Worm (Caenorhabditis elegans) whole organism, late embryonic: ENCODE results near the gene tag-131.

Experiments used
- C08G9.2 ChIP-seq: sonication (generic microtip); optimal IDR thresholded peaks from 2 replicates; lab custom pipeline; 2016; ENCODE audit warnings: mild to moderate bottlenecking, missing genetic modification characterization, moderate library complexity, missing compliant biosample characterization
- F13H6.1 ChIP-seq: sonication (generic microtip); optimal IDR thresholded peaks from 2 replicates; lab custom pipeline; 2016; ENCODE audit warnings: missing genetic modification characterization, missing compliant biosample characterization
- K02D7.2 ChIP-seq: sonication (generic microtip); optimal IDR thresholded peaks from 2 replicates; lab custom pipeline; 2017; ENCODE audit warnings: mild to moderate bottlenecking, missing genetic modification characterization, missing compliant biosample characterization
- K09A11.1 ChIP-seq: sonication (generic microtip); optimal IDR thresholded peaks from 2 replicates; lab custom pipeline; 2017; ENCODE audit warnings: antibody characterized with exemption, mild to moderate bottlenecking, missing genetic modification characterization, missing compliant biosample characterization; ENCODE audit not compliant: insufficient read depth
- Y22D7AL.16 ChIP-seq: sonication (generic microtip); optimal IDR thresholded peaks from 2 replicates; lab custom pipeline; 2016; ENCODE audit warnings: missing genetic modification characterization, missing compliant biosample characterization
- ceh-18 ChIP-seq: sonication (generic microtip); optimal IDR thresholded peaks from 2 replicates; lab custom pipeline; 2016; ENCODE audit warnings: missing genetic modification characterization, missing compliant biosample characterization
- ceh-22 ChIP-seq: sonication (generic microtip); optimal IDR thresholded peaks from 2 replicates; lab custom pipeline; 2017; ENCODE audit warnings: missing biosample characterization, missing genetic modification characterization
- ceh-24 ChIP-seq: sonication (generic microtip); optimal IDR thresholded peaks from 2 replicates; lab custom pipeline; 2016; ENCODE audit warnings: mild to moderate bottlenecking, missing genetic modification characterization, missing compliant biosample characterization
- ceh-30 ChIP-seq: fragments of 150-350 bp; optimal IDR thresholded peaks from 2 replicates; lab custom pipeline; 2014; ENCODE audit warnings: missing biosample characterization, missing genetic modification characterization
- ceh-34 ChIP-seq: sonication (generic microtip); optimal IDR thresholded peaks from 2 replicates; lab custom pipeline; 2016; ENCODE audit warnings: mild to moderate bottlenecking, missing genetic modification characterization, missing compliant biosample characterization
- ceh-6 ChIP-seq: fragments of 200-800 bp; sonication (Bioruptor generic); optimal IDR thresholded peaks from 2 replicates; lab custom pipeline; 2018; ENCODE audit warnings: mild to moderate bottlenecking, missing genetic modification characterization, missing compliant biosample characterization
- ceh-9 ChIP-seq: sonication (generic microtip); optimal IDR thresholded peaks from 2 replicates; lab custom pipeline; 2016; ENCODE audit warnings: mild to moderate bottlenecking, missing genetic modification characterization, inconsistent platforms, missing compliant biosample characterization
- che-1 ChIP-seq: sonication (generic microtip); optimal IDR thresholded peaks from 2 replicates; lab custom pipeline; 2016; ENCODE audit warnings: mild to moderate bottlenecking, missing genetic modification characterization, missing compliant biosample characterization
- dve-1 ChIP-seq: sonication (generic microtip); optimal IDR thresholded peaks from 2 replicates; lab custom pipeline; 2017; ENCODE audit warnings: antibody characterized with exemption, mild to moderate bottlenecking, missing genetic modification characterization, missing compliant biosample characterization
- elt-2 ChIP-seq: sonication (generic microtip); optimal IDR thresholded peaks from 2 replicates; lab custom pipeline; 2016; ENCODE audit warnings: missing genetic modification reagents, missing genetic modification characterization, missing compliant biosample characterization
- elt-4 ChIP-seq: sonication (generic microtip); optimal IDR thresholded peaks from 2 replicates; lab custom pipeline; 2016; ENCODE audit warnings: missing genetic modification characterization, missing compliant biosample characterization
- eyg-1 ChIP-seq: sonication (generic microtip); optimal IDR thresholded peaks from 2 replicates; lab custom pipeline; 2016; ENCODE audit warnings: missing genotype, missing genetic modification characterization, missing compliant biosample characterization
- fax-1 ChIP-seq: sonication (generic microtip); optimal IDR thresholded peaks from 2 replicates; lab custom pipeline; 2016; ENCODE audit warnings: missing genotype, missing genetic modification characterization, missing compliant biosample characterization
- fkh-10 ChIP-seq: fragments of 150-350 bp; optimal IDR thresholded peaks from 2 replicates; lab custom pipeline; 2014; ENCODE audit warnings: missing biosample characterization, missing genetic modification reagents, missing genetic modification characterization
- fkh-6 ChIP-seq: sonication (generic microtip); optimal IDR thresholded peaks from 2 replicates; lab custom pipeline; 2016; ENCODE audit warnings: missing genetic modification characterization, missing compliant biosample characterization
- hlh-13 ChIP-seq: fragments of 200-800 bp; sonication (Bioruptor generic); optimal IDR thresholded peaks from 2 replicates; lab custom pipeline; 2018; ENCODE audit warnings: mild to moderate bottlenecking, missing genetic modification characterization, missing compliant biosample characterization
- hlh-15 ChIP-seq: sonication (generic microtip); optimal IDR thresholded peaks from 2 replicates; lab custom pipeline; 2016; ENCODE audit warnings: missing genetic modification characterization, missing compliant biosample characterization
- hlh-30 ChIP-seq: sonication (generic microtip); optimal IDR thresholded peaks from 2 replicates; lab custom pipeline; 2017; ENCODE audit warnings: antibody characterized with exemption, missing genetic modification characterization, missing compliant biosample characterization; ENCODE audit not compliant: insufficient read depth
- hlh-8 ChIP-seq: sonication (generic microtip); optimal IDR thresholded peaks from 2 replicates; lab custom pipeline; 2016; ENCODE audit warnings: missing genotype, missing genetic modification characterization, missing compliant biosample characterization
- lim-6 ChIP-seq: sonication (generic microtip); optimal IDR thresholded peaks from 2 replicates; lab custom pipeline; 2016; ENCODE audit warnings: missing genetic modification characterization, missing compliant biosample characterization
- nfya-1 ChIP-seq: sonication (generic microtip); optimal IDR thresholded peaks from 2 replicates; lab custom pipeline; 2017; ENCODE audit warnings: missing genetic modification characterization, mild to moderate bottlenecking, missing compliant biosample characterization, antibody characterized with exemption, moderate library complexity
- nhr-11 ChIP-seq: fragments of 150-350 bp; optimal IDR thresholded peaks from 2 replicates; lab custom pipeline; 2014; ENCODE audit warnings: missing biosample characterization, missing genetic modification characterization
- nhr-232 ChIP-seq: sonication (generic microtip); optimal IDR thresholded peaks from 2 replicates; lab custom pipeline; 2016; ENCODE audit warnings: missing genetic modification characterization, missing compliant biosample characterization
- odd-2 ChIP-seq: sonication (generic microtip); optimal IDR thresholded peaks from 2 replicates; lab custom pipeline; 2017; ENCODE audit warnings: antibody characterized with exemption, mild to moderate bottlenecking, missing genetic modification characterization, missing compliant biosample characterization
- pag-3 ChIP-seq: sonication (generic microtip); optimal IDR thresholded peaks from 2 replicates; lab custom pipeline; 2016; ENCODE audit warnings: missing compliant biosample characterization, missing genetic modification characterization, borderline replicate concordance
- pax-1 ChIP-seq: fragments of 150-350 bp; optimal IDR thresholded peaks from 2 replicates; lab custom pipeline; 2014; ENCODE audit warnings: missing biosample characterization, missing genetic modification characterization
- pha-2 ChIP-seq: sonication (generic microtip); optimal IDR thresholded peaks from 2 replicates; lab custom pipeline; 2017; ENCODE audit warnings: mild to moderate bottlenecking, missing genetic modification characterization, missing compliant biosample characterization
- pqm-1 ChIP-seq: sonication (generic microtip); optimal IDR thresholded peaks from 2 replicates; lab custom pipeline; 2016; ENCODE audit warnings: missing genetic modification characterization, missing compliant biosample characterization
- pros-1 ChIP-seq: fragments of 150-350 bp; optimal IDR thresholded peaks from 2 replicates; lab custom pipeline; 2014; ENCODE audit warnings: missing biosample characterization, missing genetic modification reagents, missing genetic modification characterization
- rnt-1 ChIP-seq: sonication (generic microtip); optimal IDR thresholded peaks from 2 replicates; lab custom pipeline; 2016; ENCODE audit warnings: missing genetic modification characterization, missing compliant biosample characterization
- syd-9 ChIP-seq: sonication (generic microtip); optimal IDR thresholded peaks from 2 replicates; lab custom pipeline; 2016; ENCODE audit warnings: mild to moderate bottlenecking, missing genetic modification characterization, moderate library complexity, missing compliant biosample characterization
- tbx-2 ChIP-seq: sonication (generic microtip); optimal IDR thresholded peaks from 2 replicates; lab custom pipeline; 2016; ENCODE audit warnings: missing genetic modification characterization, missing compliant biosample characterization
- tbx-7 ChIP-seq: sonication (generic microtip); optimal IDR thresholded peaks from 2 replicates; lab custom pipeline; 2016; ENCODE audit warnings: missing genotype, missing genetic modification characterization, missing compliant biosample characterization
- ttx-3 ChIP-seq: sonication (generic microtip); optimal IDR thresholded peaks from 2 replicates; lab custom pipeline; 2016; ENCODE audit warnings: missing genetic modification reagents, missing genetic modification characterization, missing compliant biosample characterization
- unc-3 ChIP-seq, 2 experiments: fragments of 200-800 bp in 1 of 2; sonication (Bioruptor generic) in 1 of 2; sonication (generic microtip) in 1 of 2; conservative IDR thresholded peaks in 1 of 2; optimal IDR thresholded peaks in 1 of 2; 2 replicates each; pipeline versions ENCODE4 v1.3.6 to Lab custom; 2016 to 2022; ENCODE audit warnings: missing compliant biosample characterization in 2 of 2, missing genetic modification characterization in 2 of 2, missing genetic modification reagents in 1 of 2
- unc-42 ChIP-seq: sonication (generic microtip); optimal IDR thresholded peaks from 2 replicates; lab custom pipeline; 2016; ENCODE audit warnings: missing genotype, missing genetic modification characterization, missing compliant biosample characterization
- unc-55 ChIP-seq: sonication (generic microtip); optimal IDR thresholded peaks from 2 replicates; lab custom pipeline; 2017; ENCODE audit warnings: missing biosample characterization, missing genetic modification reagents, missing genetic modification characterization
- unc-86 ChIP-seq: sonication (generic microtip); optimal IDR thresholded peaks from 2 replicates; lab custom pipeline; 2016; ENCODE audit warnings: missing genetic modification characterization, missing compliant biosample characterization
- zip-5 ChIP-seq: sonication (generic microtip); optimal IDR thresholded peaks from 2 replicates; lab custom pipeline; 2016; ENCODE audit warnings: missing genetic modification characterization, missing compliant biosample characterization
- ztf-16 ChIP-seq: sonication (generic microtip); optimal IDR thresholded peaks from 2 replicates; lab custom pipeline; 2017; ENCODE audit warnings: missing genetic modification characterization, missing compliant biosample characterization

tag-131 gene

DNA sequence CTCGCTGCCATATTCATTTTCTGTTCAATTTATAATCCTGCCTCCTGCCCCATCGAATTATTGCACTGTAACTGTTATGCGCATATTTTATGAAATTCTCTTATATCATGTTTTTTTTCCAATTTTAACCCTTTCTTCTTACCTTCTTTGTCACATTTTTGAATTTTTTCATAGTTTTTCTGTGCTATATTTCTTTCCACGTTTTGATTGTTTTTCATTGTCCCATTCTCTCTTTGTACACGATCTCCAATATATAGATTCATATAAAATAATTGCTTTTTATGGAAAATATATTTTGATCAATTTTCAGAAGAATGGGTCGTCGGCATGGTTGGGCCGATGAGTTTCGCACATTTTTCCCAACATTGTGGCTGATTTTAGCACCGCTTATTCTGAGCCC lies 32.3 kb downstream of the tag-131 start, which contains the start of gene B0285.6:
B0285.6 (plus strand) TSS at position 301 of the 400 bp plus-strand sequence.
- TF ChIP-seq ceh-18 (tag; lab: Kevin White, UChicago) = no peak

DNA sequence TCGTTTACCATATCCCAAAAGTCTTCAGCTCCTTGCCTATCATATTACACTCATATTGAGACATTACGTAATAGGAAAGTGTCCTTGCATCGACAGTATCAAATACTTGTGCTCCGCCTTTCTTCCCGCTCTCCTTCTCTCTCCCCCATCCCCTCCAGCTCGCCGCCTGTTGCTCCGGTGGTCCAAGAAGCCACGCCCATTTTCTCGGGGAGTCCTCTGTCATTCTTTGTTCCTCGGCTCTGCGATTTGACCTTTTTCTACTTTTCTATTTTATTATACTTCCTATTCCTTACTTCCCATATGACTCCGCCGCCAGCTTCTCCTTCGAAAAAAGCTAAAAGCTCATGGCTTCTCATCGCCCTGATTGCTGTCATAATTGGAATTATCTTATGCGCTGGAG lies 38.9 kb downstream of the tag-131 start, which contains the start of gene mnp-1:
mnp-1 (plus strand) TSS at position 211 of the 400 bp plus-strand sequence.
- no peak for TF ChIP-seq K09A11.1 (tag; lab: Kevin White, UChicago)
- no peak for TF ChIP-seq dve-1 (tag; lab: Kevin White, UChicago)
- TF ChIP-seq pqm-1 (tag; lab: Kevin White, UChicago) = no peak
- TF ChIP-seq rnt-1 (tag; lab: Kevin White, UChicago) = no peak
- no peak for TF ChIP-seq ceh-30 (tag; lab: Kevin White, UChicago)
- TF ChIP-seq unc-86 = no peak
- no peak for TF ChIP-seq nhr-232 (tag; lab: Kevin White, UChicago)
- TF ChIP-seq tbx-2 = no peak
- TF ChIP-seq che-1 (tag; lab: Kevin White, UChicago) = no peak
- no peak for TF ChIP-seq tbx-7
- TF ChIP-seq F13H6.1 (tag; lab: Kevin White, UChicago) = no peak
- TF ChIP-seq fkh-10 (GFP tag; lab: Kevin White, UChicago) = no peak
- TF ChIP-seq pag-3 (tag; lab: Kevin White, UChicago) = no peak
- TF ChIP-seq ttx-3 (tag; lab: Kevin White, UChicago) = no peak
- no peak for TF ChIP-seq elt-2 (tag; lab: Kevin White, UChicago)
- no peak for TF ChIP-seq odd-2
- no peak for TF ChIP-seq ceh-24
- TF ChIP-seq C08G9.2 (tag; lab: Kevin White, UChicago) = no peak
- TF ChIP-seq, all 69 proteins: peak for 0

DNA sequence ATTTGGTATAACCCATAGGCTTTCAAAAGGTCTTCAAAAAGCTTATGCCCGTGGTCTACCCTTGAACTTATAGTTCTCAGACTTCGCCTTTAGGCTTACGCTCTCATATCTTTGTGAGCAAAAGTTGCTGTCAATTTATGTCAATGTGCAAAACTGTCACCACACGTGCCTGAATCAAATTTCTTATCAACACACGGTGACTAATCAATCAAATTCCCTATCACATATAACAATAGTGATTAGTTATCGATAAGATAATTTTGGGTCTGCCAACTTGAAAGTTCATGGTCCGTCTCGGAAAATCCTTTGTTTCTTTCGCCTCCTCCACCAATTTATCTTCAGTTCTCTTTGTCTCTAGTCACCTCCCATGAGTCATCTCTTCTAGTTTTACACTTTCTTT lies 39.9 kb downstream of the tag-131 start:
- TF ChIP-seq elt-2 (tag; lab: Kevin White, UChicago) (peak; percentile 93), unc-55 (peak; percentile 63), ceh-22 (tag; lab: Kevin White, UChicago) (no peak), fax-1 (tag; lab: Kevin White, UChicago) (no peak), eyg-1 (no peak), unc-86 (no peak), ceh-9 (tag; lab: Kevin White, UChicago) (no peak), hlh-30 (no peak), hlh-13 (GFP tag; lab: Kevin White, UChicago) (no peak), lim-6 (tag; lab: Kevin White, UChicago) (no peak), nhr-11 (tag; lab: Kevin White, UChicago) (no peak), unc-3 (GFP tag; conservative IDR thresholded peaks at IDR 0.05; lab: Robert Waterston, UW) (no peak), unc-3 (tag; optimal IDR thresholded peaks at IDR 0.05; lab: Kevin White, UChicago) (no peak), pag-3 (tag; lab: Kevin White, UChicago) (no peak)

DNA sequence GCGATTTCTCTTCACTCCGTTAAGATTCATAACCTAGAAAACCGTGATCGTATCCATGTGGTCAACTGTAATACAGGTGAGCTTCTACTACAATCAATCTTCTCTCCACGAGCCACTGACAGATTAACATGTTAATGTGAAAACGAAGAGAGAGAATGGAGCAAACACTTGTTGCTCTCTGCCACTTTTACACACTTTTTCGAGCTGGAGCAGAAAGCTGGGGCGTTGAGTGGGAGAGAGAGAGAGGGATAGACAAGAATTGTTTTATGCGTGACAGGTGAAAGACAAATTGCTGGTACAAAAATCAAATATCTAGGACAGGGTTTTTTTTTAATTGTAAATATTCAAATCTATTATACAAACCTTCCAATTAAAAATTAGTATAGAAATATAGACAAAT lies 40.8 kb downstream of the tag-131 start:
- TF ChIP-seq hlh-30 (no peak), pha-2 (no peak), ceh-22 (tag; lab: Kevin White, UChicago) (no peak), pros-1 (tag; lab: Kevin White, UChicago) (no peak), tbx-2 (no peak), elt-4 (tag; lab: Kevin White, UChicago) (no peak), pax-1 (tag; lab: Kevin White, UChicago) (no peak), hlh-8 (tag; lab: Kevin White, UChicago) (no peak), unc-42 (tag; lab: Kevin White, UChicago) (no peak), pqm-1 (tag; lab: Kevin White, UChicago) (no peak), fkh-6 (tag; lab: Kevin White, UChicago) (no peak), zip-5 (tag; lab: Kevin White, UChicago) (no peak), lim-6 (tag; lab: Kevin White, UChicago) (no peak), rnt-1 (tag; lab: Kevin White, UChicago) (peak; percentile 32), pag-3 (tag; lab: Kevin White, UChicago) (no peak), tbx-7 (no peak), ceh-6 (GFP tag; lab: Kevin White, UChicago) (no peak), dve-1 (tag; lab: Kevin White, UChicago) (no peak), nfya-1 (tag; lab: Kevin White, UChicago) (peak; percentile 22), Y22D7AL.16 (tag; lab: Kevin White, UChicago) (no peak), ceh-9 (tag; lab: Kevin White, UChicago) (no peak), hlh-13 (GFP tag; lab: Kevin White, UChicago) (no peak), ztf-16 (tag; lab: Kevin White, UChicago) (no peak), ceh-34 (tag; lab: Kevin White, UChicago) (no peak), nhr-232 (tag; lab: Kevin White, UChicago) (no peak), K02D7.2 (tag; lab: Kevin White, UChicago) (no peak), hlh-15 (tag; lab: Kevin White, UChicago) (no peak), syd-9 (tag; lab: Kevin White, UChicago) (no peak)
